Fruit fly (Drosophila melanogaster): ENCODE results near the gene Rpp14b.

DNA sequence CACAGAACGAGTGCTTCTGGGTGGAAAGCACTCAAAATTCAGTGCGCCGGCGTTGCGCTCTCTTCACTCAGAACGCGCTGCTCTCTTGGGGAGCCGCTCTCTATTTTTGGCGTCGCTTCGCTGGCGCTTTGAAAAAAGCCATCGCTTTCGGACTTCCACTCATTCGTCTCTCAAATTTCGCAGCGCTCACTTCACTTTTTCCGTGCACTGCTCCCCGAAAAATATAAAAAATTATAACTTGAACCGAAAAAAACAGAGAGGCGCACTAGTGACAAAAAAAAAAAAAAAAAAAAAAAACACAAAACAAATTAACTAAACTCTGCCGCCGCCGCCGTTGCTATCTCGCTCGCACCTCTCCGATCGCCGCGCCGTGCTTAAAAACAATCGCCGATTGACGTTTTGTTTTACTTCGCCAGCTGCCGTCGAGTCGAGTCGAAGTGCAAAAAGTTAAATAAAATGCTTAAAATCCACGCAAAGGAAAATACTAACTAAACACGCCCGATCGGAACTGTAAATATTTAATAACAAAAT lies 43.6 kb downstream of the Rpp14b start:
- no peak for TF ChIP-seq CTCF (optimal IDR thresholded peaks at IDR 0.05)
- TF ChIP-seq CG8478 (optimal IDR thresholded peaks at IDR 0.05), result no peak

Measured in S2 (cell line).